Fruit fly (Drosophila melanogaster): ENCODE measurements around the gene CG12684.

The CG12684 gene

DNA sequence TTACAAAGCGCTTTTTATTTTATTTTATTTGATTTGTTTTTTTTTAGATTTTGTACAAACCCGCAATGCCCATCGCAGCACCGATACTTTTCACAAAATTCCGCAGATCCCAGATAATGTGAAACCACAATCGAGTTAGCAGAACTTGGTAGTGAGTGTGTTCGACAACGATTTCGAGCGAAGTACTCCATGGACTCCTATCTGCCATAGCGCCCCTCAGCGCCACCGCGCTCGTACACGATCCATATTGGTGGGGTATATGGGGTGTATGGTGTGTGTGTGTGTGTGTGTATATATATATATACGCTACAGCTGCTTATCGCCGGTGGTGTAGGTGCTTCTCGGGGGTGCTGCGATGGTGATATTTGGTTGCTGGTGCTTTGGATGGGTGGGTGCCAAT is 40.7 kb upstream of the CG12684 start (continued):
- peak; percentile 19 for TF ChIP-seq CG12769 (tag; optimal IDR thresholded peaks at IDR 0.05)
- TF ChIP-seq slp2 (GFP tag; optimal IDR thresholded peaks at IDR 0.05) = no peak
- TF ChIP-seq CG16863 (GFP tag; optimal IDR thresholded peaks at IDR 0.05) = no peak
- no peak for TF ChIP-seq Nf-YC (tag; optimal IDR thresholded peaks at IDR 0.05)
- no peak for TF ChIP-seq chn (GFP tag; optimal IDR thresholded peaks at IDR 0.05)
- no peak for TF ChIP-seq ttk (GFP tag; IDR thresholded peaks at IDR 0.05)
- TF ChIP-seq slbo (GFP tag; IDR thresholded peaks at IDR 0.05) = no peak
- TF ChIP-seq schlank (tag; optimal IDR thresholded peaks at IDR 0.05) = no peak
- TF ChIP-seq CG5245 (GFP tag; optimal IDR thresholded peaks at IDR 0.05) = no peak
- TF ChIP-seq CG10209 (GFP tag; optimal IDR thresholded peaks at IDR 0.05) = no peak
- no peak for TF ChIP-seq CG11723 (GFP tag; optimal IDR thresholded peaks at IDR 0.05)
- no peak for TF ChIP-seq CG30020 (tag; optimal IDR thresholded peaks at IDR 0.05)
- no peak for TF ChIP-seq CG33213 (GFP tag; optimal IDR thresholded peaks at IDR 0.05)
- TF ChIP-seq CG16813 (GFP tag; IDR thresholded peaks at IDR 0.05; ENCODE audit: partially characterized antibody) = no peak
- TF ChIP-seq twi (tag; optimal IDR thresholded peaks at IDR 0.05) = no peak
- TF ChIP-seq Elba2 (GFP tag; optimal IDR thresholded peaks at IDR 0.05) = no peak
- no peak for TF ChIP-seq pita (GFP tag; optimal IDR thresholded peaks at IDR 0.05)
- peak; percentile 67 for TF ChIP-seq mirr (GFP tag; optimal IDR thresholded peaks at IDR 0.05)
- no peak for TF ChIP-seq Asciz (GFP tag; optimal IDR thresholded peaks at IDR 0.05)
- TF ChIP-seq CTCF (GFP tag; optimal IDR thresholded peaks at IDR 0.05) = no peak
- TF ChIP-seq fd96Cb (tag; optimal IDR thresholded peaks at IDR 0.05) = no peak
- no peak for TF ChIP-seq CG11504 (tag; optimal IDR thresholded peaks at IDR 0.05)
- no peak for TF ChIP-seq oc (tag; optimal IDR thresholded peaks at IDR 0.05)
- no peak for TF ChIP-seq zen2 (GFP tag; IDR thresholded peaks at IDR 0.05; ENCODE audit: partially characterized antibody)
- TF ChIP-seq Dref (GFP tag; IDR thresholded peaks at IDR 0.05) = no peak
- peak; percentile 70 for TF ChIP-seq grn (GFP tag; optimal IDR thresholded peaks at IDR 0.05)
- no peak for TF ChIP-seq repo (GFP tag; optimal IDR thresholded peaks at IDR 0.05)
- TF ChIP-seq vfl (GFP tag; optimal IDR thresholded peaks at IDR 0.05) = no peak
- 0 out of 4 replicates have a peak, but pooled peaks have one; percentile 9 for TF ChIP-seq chinmo (GFP tag; IDR thresholded peaks at IDR 0.05; ENCODE audit: partially characterized antibody)
- no peak for TF ChIP-seq NC2α (GFP tag; optimal IDR thresholded peaks at IDR 0.05)
- no peak for TF ChIP-seq CG9932 (GFP tag; IDR thresholded peaks at IDR 0.05)
- no peak for TF ChIP-seq lmd (GFP tag; IDR thresholded peaks at IDR 0.05)
- TF ChIP-seq CG1602 (GFP tag; optimal IDR thresholded peaks at IDR 0.05) = no peak
- TF ChIP-seq Nf-YA (GFP tag; IDR thresholded peaks at IDR 0.05) = no peak
- no peak for TF ChIP-seq CG8924 (tag; optimal IDR thresholded peaks at IDR 0.05)
- TF ChIP-seq Ssrp (tag; optimal IDR thresholded peaks at IDR 0.05) = no peak
- no peak for TF ChIP-seq CG9876 (GFP tag; optimal IDR thresholded peaks at IDR 0.05)
- no peak for TF ChIP-seq z (GFP tag; IDR thresholded peaks at IDR 0.05)
- TF ChIP-seq CG6854 (GFP tag; optimal IDR thresholded peaks at IDR 0.05) = no peak
- TF ChIP-seq amos (GFP tag; IDR thresholded peaks at IDR 0.05; ENCODE audit: partially characterized antibody) = no peak
- TF ChIP-seq sug (tag; optimal IDR thresholded peaks at IDR 0.05) = peak; percentile 80
- no peak for TF ChIP-seq stc (GFP tag; IDR thresholded peaks at IDR 0.05)
- no peak for TF ChIP-seq Bgb (GFP tag; IDR thresholded peaks at IDR 0.05; ENCODE audit: partially characterized antibody)
- no peak for TF ChIP-seq CG3847 (GFP tag; IDR thresholded peaks at IDR 0.05)
- no peak for TF ChIP-seq Aef1 (GFP tag; IDR thresholded peaks at IDR 0.05)
- TF ChIP-seq Mad (GFP tag; optimal IDR thresholded peaks at IDR 0.05) = no peak
- TF ChIP-seq peb (GFP tag; IDR thresholded peaks at IDR 0.05) = no peak
- TF ChIP-seq cato (GFP tag; optimal IDR thresholded peaks at IDR 0.05; ENCODE audit: borderline replicate concordance) = no peak
- TF ChIP-seq CG8478 (optimal IDR thresholded peaks at IDR 0.05) = no peak
- TF ChIP-seq Atf-2 (GFP tag; optimal IDR thresholded peaks at IDR 0.05) = no peak
- TF ChIP-seq tgo (GFP tag; IDR thresholded peaks at IDR 0.05) = no peak
- TF ChIP-seq p53 (GFP tag; optimal IDR thresholded peaks at IDR 0.05) = no peak
- TF ChIP-seq lab (GFP tag; optimal IDR thresholded peaks at IDR 0.05) = peak; percentile 59

Data from whole organism, embryonic.